Fruit fly (Drosophila melanogaster) whole organism, embryonic: ENCODE data around the gene CG13250.

Experiments
- ATbp ChIP-seq: fragments of 200-800 bp; sonication (Bioruptor generic); optimal IDR thresholded peaks from 2 replicates; lab custom pipeline; 2017; ENCODE audit warnings: missing biosample characterization, mild to moderate bottlenecking, missing genetic modification characterization, missing genetic modification reagents
- Aef1 ChIP-seq: fragments of 200-800 bp; sonication (Bioruptor generic); IDR thresholded peaks from 3 replicates; pipeline ENCODE4 v1.3.6; 2022; ENCODE audit warnings: missing biosample characterization, missing genetic modification characterization
- B-H1 ChIP-seq: fragments of 200-800 bp; sonication (Bioruptor generic); IDR thresholded peaks from 3 replicates; pipeline ENCODE4 v1.3.6; 2022; ENCODE audit warnings: missing biosample characterization, missing genetic modification characterization
- C15 ChIP-seq: fragments of 200-800 bp; sonication (Bioruptor generic); IDR thresholded peaks from 3 replicates; pipeline ENCODE4 v1.3.6; 2022; ENCODE audit warnings: missing biosample characterization, missing genetic modification characterization
- CG10147 ChIP-seq: fragments of 200-800 bp; sonication (Bioruptor generic); optimal IDR thresholded peaks from 2 replicates; lab custom pipeline; 2019; ENCODE audit warnings: missing biosample characterization, mild to moderate bottlenecking, missing genetic modification characterization, moderate library complexity
- CG10959 ChIP-seq: fragments of 200-800 bp; sonication (Bioruptor generic); IDR thresholded peaks from 2 replicates; pipeline ENCODE4 v1.3.6; 2022; ENCODE audit warnings: missing biosample characterization, missing genetic modification characterization
- CG11456 ChIP-seq: fragments of 200-800 bp; sonication (Bioruptor generic); IDR thresholded peaks from 3 replicates; pipeline ENCODE4 v1.3.6; 2022; ENCODE audit warnings: missing biosample characterization, missing genetic modification characterization
- CG1233 ChIP-seq: fragments of 200-800 bp; sonication (Bioruptor generic); optimal IDR thresholded peaks from 4 replicates; lab custom pipeline; 2018; ENCODE audit warnings: missing biosample characterization, mild to moderate bottlenecking, missing genetic modification characterization
- CG12744 ChIP-seq: fragments of 200-800 bp; sonication (Bioruptor generic); optimal IDR thresholded peaks from 2 replicates; lab custom pipeline; 2016; ENCODE audit warnings: missing biosample characterization, missing genetic modification characterization
- CG12942 ChIP-seq: fragments of 200-800 bp; sonication (Bioruptor generic); optimal IDR thresholded peaks from 3 replicates; lab custom pipeline; 2016; ENCODE audit warnings: missing biosample characterization, missing genetic modification characterization
- CG13123 ChIP-seq: fragments of 200-800 bp; sonication (Bioruptor generic); optimal IDR thresholded peaks from 2 replicates; lab custom pipeline; 2016; ENCODE audit warnings: missing biosample characterization, missing genetic modification characterization
- CG13894 ChIP-seq: fragments of 200-800 bp; sonication (Bioruptor generic); optimal IDR thresholded peaks from 3 replicates; lab custom pipeline; 2018; ENCODE audit warnings: missing biosample characterization, mild to moderate bottlenecking, missing genetic modification characterization, moderate library complexity
- CG16779 ChIP-seq: fragments of 200-800 bp; sonication (Bioruptor generic); IDR thresholded peaks from 2 replicates; pipeline ENCODE4 v1.3.6; 2022; ENCODE audit warnings: missing biosample characterization, missing genetic modification characterization
- CG17361 ChIP-seq: fragments of 200-800 bp; sonication (Bioruptor generic); IDR thresholded peaks from 3 replicates; pipeline ENCODE4 v1.3.6; 2022; ENCODE audit warnings: missing biosample characterization, missing genetic modification characterization
- CG18262 ChIP-seq: fragments of 200-800 bp; optimal IDR thresholded peaks from 3 replicates; lab custom pipeline; 2019; ENCODE audit warnings: missing biosample characterization, mild to moderate bottlenecking, missing genetic modification characterization, moderate library complexity
- CG18476 ChIP-seq: fragments of 200-800 bp; sonication (Bioruptor generic); optimal IDR thresholded peaks from 2 replicates; lab custom pipeline; 2016; ENCODE audit warnings: missing biosample characterization, mild to moderate bottlenecking, missing genetic modification characterization
- CG18619 ChIP-seq: fragments of 200-800 bp; sonication (Bioruptor generic); optimal IDR thresholded peaks from 3 replicates; lab custom pipeline; 2017; ENCODE audit warnings: missing biosample characterization, mild to moderate bottlenecking, missing genetic modification characterization
- CG18764 ChIP-seq: fragments of 200-800 bp; sonication (Bioruptor generic); optimal IDR thresholded peaks from 3 replicates; lab custom pipeline; 2016; ENCODE audit warnings: missing biosample characterization, missing genetic modification characterization
- CG2202 ChIP-seq: fragments of 200-800 bp; sonication (Bioruptor generic); optimal IDR thresholded peaks from 2 replicates; lab custom pipeline; 2018; ENCODE audit warnings: missing biosample characterization, mild to moderate bottlenecking, missing genetic modification characterization
- CG32532 ChIP-seq: fragments of 200-800 bp; sonication (Bioruptor generic); IDR thresholded peaks from 2 replicates; pipeline ENCODE4 v1.3.6; 2022; ENCODE audit warnings: missing biosample characterization, missing genetic modification characterization
- CG32772 ChIP-seq: fragments of 200-800 bp; sonication (Bioruptor generic); IDR thresholded peaks from 2 replicates; pipeline ENCODE4 v1.3.6; 2022; ENCODE audit warnings: missing biosample characterization, missing genetic modification characterization
- CG3407 ChIP-seq: fragments of 200-800 bp; sonication (Bioruptor generic); optimal IDR thresholded peaks from 2 replicates; lab custom pipeline; 2018; ENCODE audit warnings: missing biosample characterization, mild to moderate bottlenecking, missing genetic modification characterization
- CG42726 ChIP-seq: fragments of 200-800 bp; sonication (Bioruptor generic); IDR thresholded peaks from 2 replicates; pipeline ENCODE4 v1.3.6; 2022; ENCODE audit warnings: missing biosample characterization, missing genetic modification characterization; ENCODE audit not compliant: partially characterized antibody
- CG4730 ChIP-seq: fragments of 200-800 bp; sonication (Bioruptor generic); IDR thresholded peaks from 2 replicates; pipeline ENCODE4 v1.3.6; 2022; ENCODE audit warnings: missing biosample characterization, missing genetic modification characterization
- CG6654 ChIP-seq: fragments of 200-800 bp; sonication (Bioruptor generic); optimal IDR thresholded peaks from 2 replicates; lab custom pipeline; 2017; ENCODE audit warnings: missing biosample characterization, mild to moderate bottlenecking, missing genetic modification characterization
- CG7745 ChIP-seq: fragments of 200-800 bp; sonication (Bioruptor generic); optimal IDR thresholded peaks from 2 replicates; lab custom pipeline; 2018; ENCODE audit warnings: missing biosample characterization, mild to moderate bottlenecking, missing genetic modification characterization, moderate library complexity
- CG7839 ChIP-seq: fragments of 200-800 bp; sonication (Bioruptor generic); optimal IDR thresholded peaks from 3 replicates; lab custom pipeline; 2018; ENCODE audit warnings: missing biosample characterization, mild to moderate bottlenecking, missing genetic modification characterization, moderate library complexity
- CG8765 ChIP-seq: fragments of 200-800 bp; sonication (Bioruptor generic); IDR thresholded peaks from 2 replicates; pipeline ENCODE4 v1.3.6; 2022; ENCODE audit warnings: missing biosample characterization, missing genetic modification characterization
- Ets65A ChIP-seq: fragments of 200-800 bp; sonication (Bioruptor generic); peaks from one replicate; lab custom pipeline; 2016; ENCODE audit warnings: missing biosample characterization, missing genetic modification characterization
- HLHmδ ChIP-seq: fragments of 200-800 bp; sonication (Bioruptor generic); optimal IDR thresholded peaks from 2 replicates; lab custom pipeline; 2018; ENCODE audit warnings: missing biosample characterization, mild to moderate bottlenecking, missing genetic modification characterization, moderate library complexity
- Hey ChIP-seq: fragments of 200-800 bp; sonication (Bioruptor generic); optimal IDR thresholded peaks from 3 replicates; lab custom pipeline; 2018; ENCODE audit warnings: missing biosample characterization, mild to moderate bottlenecking, missing genetic modification characterization
- Nf-YA ChIP-seq: fragments of 200-800 bp; sonication (Bioruptor generic); IDR thresholded peaks from 2 replicates; pipeline ENCODE4 v1.3.6; 2022; ENCODE audit warnings: missing biosample characterization, missing genetic modification characterization
- ap ChIP-seq: fragments of 200-800 bp; sonication (Bioruptor generic); IDR thresholded peaks from 2 replicates; pipeline ENCODE4 v1.3.6; 2022; ENCODE audit warnings: missing biosample characterization, missing genetic modification characterization
- bcd ChIP-seq: fragments of 200-800 bp; sonication (Bioruptor generic); optimal IDR thresholded peaks from 2 replicates; lab custom pipeline; 2017; ENCODE audit warnings: missing biosample characterization, mild to moderate bottlenecking, missing genetic modification characterization
- cg ChIP-seq: fragments of 200-800 bp; sonication (Bioruptor generic); optimal IDR thresholded peaks from 3 replicates; lab custom pipeline; 2019; ENCODE audit warnings: missing biosample characterization, mild to moderate bottlenecking, missing genetic modification characterization, moderate library complexity
- dpn ChIP-seq, 2 experiments: fragments of 200-800 bp; sonication (Bioruptor generic); optimal IDR thresholded peaks; 3 replicates each; lab custom pipeline; 2016; ENCODE audit warnings: missing biosample characterization in 2 of 2, missing genetic modification characterization in 2 of 2
- gce ChIP-seq: fragments of 200-800 bp; sonication (Bioruptor generic); IDR thresholded peaks from 3 replicates; pipeline ENCODE4 v1.3.6; 2022; ENCODE audit warnings: missing biosample characterization, missing genetic modification characterization
- ham ChIP-seq: fragments of 200-800 bp; sonication (Bioruptor generic); IDR thresholded peaks from 2 replicates; pipeline ENCODE4 v1.3.6; 2022; ENCODE audit warnings: missing biosample characterization, missing genetic modification characterization
- hbn ChIP-seq: fragments of 200-800 bp; sonication (Bioruptor generic); IDR thresholded peaks from 2 replicates; pipeline ENCODE4 v1.3.6; 2022; ENCODE audit warnings: missing biosample characterization, missing genetic modification characterization; ENCODE audit not compliant: partially characterized antibody
- inv ChIP-seq: fragments of 200-800 bp; sonication (Bioruptor generic); IDR thresholded peaks from 2 replicates; pipeline ENCODE4 v1.3.6; 2022; ENCODE audit warnings: missing biosample characterization, missing genetic modification characterization; ENCODE audit not compliant: partially characterized antibody
- mirr ChIP-seq: fragments of 200-800 bp; sonication (Bioruptor generic); optimal IDR thresholded peaks from 3 replicates; lab custom pipeline; 2018; ENCODE audit warnings: missing biosample characterization, mild to moderate bottlenecking, missing genetic modification characterization
- nerfin-2 ChIP-seq: fragments of 200-800 bp; sonication (Bioruptor generic); IDR thresholded peaks from 2 replicates; pipeline ENCODE4 v1.3.6; 2022; ENCODE audit warnings: missing biosample characterization, missing genetic modification characterization; ENCODE audit not compliant: partially characterized antibody
- pb ChIP-seq: fragments of 200-800 bp; sonication (Bioruptor generic); optimal IDR thresholded peaks from 3 replicates; lab custom pipeline; 2016; ENCODE audit warnings: missing biosample characterization, missing genetic modification characterization
- prd ChIP-seq, 3 experiments: fragments of >200 bp in 2 of 3; fragments of 200-800 bp in 1 of 3; sonication (Bioruptor generic) in 1 of 3; optimal IDR thresholded peaks in 2 of 3; IDR thresholded peaks in 1 of 3; 2 replicates in 2 of 3; 3 replicates in 1 of 3; pipeline versions ENCODE4 v1.3.6 to Lab custom; 2017 to 2022; ENCODE audit warnings: missing biosample characterization in 1 of 3, missing genetic modification characterization in 1 of 3
- pros ChIP-seq: fragments of 200-800 bp; sonication (Bioruptor generic); optimal IDR thresholded peaks from 3 replicates; lab custom pipeline; 2019; ENCODE audit warnings: missing biosample characterization, mild to moderate bottlenecking, missing genetic modification characterization, moderate library complexity
- tio ChIP-seq: fragments of 200-800 bp; sonication (Bioruptor generic); optimal IDR thresholded peaks from 2 replicates; lab custom pipeline; 2017; ENCODE audit warnings: missing biosample characterization, missing genetic modification characterization, inconsistent platforms
- unpg ChIP-seq: fragments of 200-800 bp; sonication (Bioruptor generic); optimal IDR thresholded peaks from 3 replicates; lab custom pipeline; 2018; ENCODE audit warnings: missing biosample characterization, mild to moderate bottlenecking, missing genetic modification characterization, moderate library complexity
- zen2 ChIP-seq: fragments of 200-800 bp; sonication (Bioruptor generic); IDR thresholded peaks from 3 replicates; pipeline ENCODE4 v1.3.6; 2022; ENCODE audit warnings: missing biosample characterization, missing genetic modification characterization; ENCODE audit not compliant: partially characterized antibody
- zf30C ChIP-seq: fragments of 200-800 bp; sonication (Bioruptor generic); optimal IDR thresholded peaks from 3 replicates; lab custom pipeline; 2018; ENCODE audit warnings: missing biosample characterization, mild to moderate bottlenecking, missing genetic modification characterization

CG13250 gene

dm6 chr3L:20508136-20508635 is 25.3 kb upstream of the CG13250 start:
- peak; percentile 76 for TF ChIP-seq inv (GFP tag; lab: Robert Waterston, UW)
- peak; percentile 68 for TF ChIP-seq ap
- peak; percentile 96 for TF ChIP-seq CG7839
- peak; percentile 99 for TF ChIP-seq Ets65A (GFP tag; lab: Kevin White, UChicago)
- TF ChIP-seq B-H1, result peak; percentile 84
- TF ChIP-seq CG18262 (tag; lab: Kevin White, UChicago), result peak; percentile 85
- TF ChIP-seq unpg, result peak; percentile 88
- peak; percentile 92 for TF ChIP-seq CG12744 (GFP tag; lab: Kevin White, UChicago)
- peak; percentile 84; the same call in 1 of the 2 replicates for TF ChIP-seq CG8765 (GFP tag; lab: Robert Waterston, UW)
- no peak; the same call in 1 of the 2 replicates for TF ChIP-seq CG42726
- TF ChIP-seq bcd (GFP tag; lab: Kevin White, UChicago), result peak; percentile 94
- TF ChIP-seq hbn (GFP tag; lab: Robert Waterston, UW), result peak; percentile 42; the same call in 1 of the 2 replicates
- no peak for TF ChIP-seq CG7745
- TF ChIP-seq CG10147 (GFP tag; lab: Kevin White, UChicago), result peak; percentile 97
- TF ChIP-seq gce (GFP tag; lab: Robert Waterston, UW), result peak; percentile 73; the same call in 1 of the 3 replicates
- peak; percentile 83 for TF ChIP-seq CG10959 (GFP tag; lab: Robert Waterston, UW)
- TF ChIP-seq CG12942 (GFP tag; lab: Kevin White, UChicago), result peak; percentile 82
- peak; percentile 72 for TF ChIP-seq ATbp (GFP tag; lab: Kevin White, UChicago)
- peak; percentile 78 for TF ChIP-seq pb
- TF ChIP-seq pros (GFP tag; lab: Kevin White, UChicago), result peak; percentile 54
- peak; percentile 75 for TF ChIP-seq CG6654 (GFP tag; lab: Kevin White, UChicago)
- TF ChIP-seq HLHmδ (GFP tag; lab: Kevin White, UChicago), result peak; percentile 37
- TF ChIP-seq prd (optimal IDR thresholded peaks at IDR 0.05; lab: Kevin White, UChicago), result no peak
- peak; percentile 96 for TF ChIP-seq prd (GFP tag; IDR thresholded peaks at IDR 0.05; lab: Robert Waterston, UW)
- peak; percentile 96 for TF ChIP-seq CG16779
- peak; percentile 93 for TF ChIP-seq Aef1
- TF ChIP-seq CG18476, result peak; percentile 93
- TF ChIP-seq CG3407 (GFP tag; lab: Kevin White, UChicago), result peak; percentile 73
- peak; percentile 93 for TF ChIP-seq CG17361 (GFP tag; lab: Robert Waterston, UW)
- TF ChIP-seq nerfin-2 (GFP tag; lab: Robert Waterston, UW), result peak; percentile 42; the same call in 1 of the 2 replicates
- peak; percentile 78 for TF ChIP-seq Hey (tag; lab: Kevin White, UChicago)
- TF ChIP-seq zf30C (GFP tag; lab: Kevin White, UChicago), result no peak
- TF ChIP-seq CG18764 (GFP tag; lab: Kevin White, UChicago), result peak; percentile 74
- TF ChIP-seq CG32532 (GFP tag; lab: Robert Waterston, UW), result peak; percentile 98
- peak; percentile 60 for TF ChIP-seq CG2202 (tag; lab: Kevin White, UChicago)
- TF ChIP-seq dpn (GFP tag; optimal IDR thresholded peaks at IDR 0.05; lab: Kevin White, UChicago), result peak; percentile 95 to 96
- TF ChIP-seq Nf-YA (GFP tag; lab: Robert Waterston, UW), result peak; percentile 57; the same call in 1 of the 2 replicates
- peak; percentile 92 for TF ChIP-seq C15 (GFP tag; lab: Robert Waterston, UW)
- peak; percentile 77 for TF ChIP-seq CG13123 (GFP tag; lab: Kevin White, UChicago)
- TF ChIP-seq CG32772, result peak; percentile 92
- TF ChIP-seq tio (GFP tag; lab: Kevin White, UChicago), result peak; percentile 91
- peak; percentile 97 for TF ChIP-seq CG11456 (GFP tag; lab: Robert Waterston, UW)
- TF ChIP-seq zen2, result no peak
- TF ChIP-seq CG4730 (GFP tag; lab: Robert Waterston, UW), result peak; percentile 87
- TF ChIP-seq CG13894 (tag; lab: Kevin White, UChicago), result peak; percentile 97
- TF ChIP-seq mirr (GFP tag; lab: Kevin White, UChicago), result peak; percentile 89
- TF ChIP-seq CG18619 (GFP tag; lab: Kevin White, UChicago), result peak; percentile 93
- TF ChIP-seq ham (GFP tag; lab: Robert Waterston, UW), result peak; percentile 79; the same call in 1 of the 2 replicates
- TF ChIP-seq cg, result no peak
- TF ChIP-seq CG1233 (GFP tag; lab: Kevin White, UChicago), result peak; percentile 93
